Fruit fly (Drosophila melanogaster): Measurements from ENCODE around the gene CG17026.
A peak's percentile ranks its signal among the peaks of the same experiment; 100 is the strongest.

Gene CG17026

dm6 chr3L:16021064-16021683, 46.0 kb downstream of the CG17026 start (continued):
- TF ChIP-seq caup (GFP tag; optimal IDR thresholded peaks at IDR 0.05; ENCODE audit: severe bottlenecking) (no peak), CG10462 (GFP tag; optimal IDR thresholded peaks at IDR 0.05) (peak; percentile 47), bbx (GFP tag; IDR thresholded peaks at IDR 0.05; ENCODE audit: partially characterized antibody) (no peak), CG3065 (GFP tag; optimal IDR thresholded peaks at IDR 0.05) (no peak), CG6175 (GFP tag; IDR thresholded peaks at IDR 0.05) (no peak), kah (GFP tag; optimal IDR thresholded peaks at IDR 0.05) (no peak), pho (GFP tag; optimal IDR thresholded peaks at IDR 0.05) (no peak), CG8924 (tag; optimal IDR thresholded peaks at IDR 0.05) (peak; percentile 73), CG11504 (tag; optimal IDR thresholded peaks at IDR 0.05) (peak; percentile 54), psq (GFP tag; optimal IDR thresholded peaks at IDR 0.05) (no peak), crp (GFP tag; optimal IDR thresholded peaks at IDR 0.05) (no peak), ssp (GFP tag; IDR thresholded peaks at IDR 0.05) (no peak), pita (GFP tag; optimal IDR thresholded peaks at IDR 0.05) (no peak), CG7987 (GFP tag; optimal IDR thresholded peaks at IDR 0.05) (no peak), CG4854 (GFP tag; optimal IDR thresholded peaks at IDR 0.05) (no peak), CG15011 (GFP tag; optimal IDR thresholded peaks at IDR 0.05) (no peak), zen2 (GFP tag; IDR thresholded peaks at IDR 0.05; ENCODE audit: partially characterized antibody) (no peak), vvl (GFP tag; IDR thresholded peaks at IDR 0.05) (peak; percentile 72), CG18764 (GFP tag; optimal IDR thresholded peaks at IDR 0.05) (peak; percentile 10), Dfd (GFP tag; optimal IDR thresholded peaks at IDR 0.05) (no peak), CG12155 (GFP tag; optimal IDR thresholded peaks at IDR 0.05) (peak; percentile 11), CG9876 (GFP tag; optimal IDR thresholded peaks at IDR 0.05) (peak; percentile 3), CG14710 (tag; optimal IDR thresholded peaks at IDR 0.05) (peak; percentile 82), HLH3B (GFP tag; IDR thresholded peaks at IDR 0.05) (no peak), CG1832 (GFP tag; optimal IDR thresholded peaks at IDR 0.05) (no peak), grau (tag; optimal IDR thresholded peaks at IDR 0.05) (peak; percentile 51), Dad (GFP tag; optimal IDR thresholded peaks at IDR 0.05) (peak; percentile 13), HLHmδ (GFP tag; optimal IDR thresholded peaks at IDR 0.05) (no peak), sr (GFP tag; IDR thresholded peaks at IDR 0.05) (no peak), vnd (GFP tag; IDR thresholded peaks at IDR 0.05; ENCODE audit: partially characterized antibody) (no peak), Sin3A (optimal IDR thresholded peaks at IDR 0.05) (no peak), mld (GFP tag; IDR thresholded peaks at IDR 0.05; ENCODE audit: partially characterized antibody) (no peak), Sry-β (GFP tag; optimal IDR thresholded peaks at IDR 0.05) (no peak), Kr (GFP tag; optimal IDR thresholded peaks at IDR 0.05) (peak; percentile 54), az2 (GFP tag; optimal IDR thresholded peaks at IDR 0.05) (peak; percentile 59), Trl (optimal IDR thresholded peaks at IDR 0.05) (no peak), Trl (GFP tag; optimal IDR thresholded peaks at IDR 0.05) (peak; percentile 57), CG9932 (GFP tag; IDR thresholded peaks at IDR 0.05) (no peak), CG14860 (GFP tag; IDR thresholded peaks at IDR 0.05; ENCODE audit: partially characterized antibody) (no peak), CG4360 (GFP tag; IDR thresholded peaks at IDR 0.05) (no peak), CG3838 (GFP tag; optimal IDR thresholded peaks at IDR 0.05) (no peak), Sry-δ (GFP tag; optimal IDR thresholded peaks at IDR 0.05) (no peak), CG14667 (GFP tag; IDR thresholded peaks at IDR 0.05) (0 out of 2 replicates have a peak, but pooled peaks have one; percentile 7), CG9727 (GFP tag; optimal IDR thresholded peaks at IDR 0.05) (peak; percentile 80), CG15073 (GFP tag; optimal IDR thresholded peaks at IDR 0.05) (peak; percentile 41), sens-2 (GFP tag; IDR thresholded peaks at IDR 0.05) (peak; percentile 23; the same call in 1 of the 2 replicates), CG7963 (GFP tag; IDR thresholded peaks at IDR 0.05; ENCODE audit: partially characterized antibody) (no peak), pzg (GFP tag; optimal IDR thresholded peaks at IDR 0.05) (no peak), Eip74EF (GFP tag; optimal IDR thresholded peaks at IDR 0.05) (no peak), Max (GFP tag; optimal IDR thresholded peaks at IDR 0.05) (peak; percentile 3)

Data from whole organism, embryonic.